Worm (Caenorhabditis elegans) whole organism, L3 larva: ENCODE data around the gene phy-4.

ENCODE experiments used
- R02D3.7 ChIP-seq: fragments of 150-350 bp; optimal IDR thresholded peaks from 2 replicates; lab custom pipeline; 2014; ENCODE audit warnings: missing biosample characterization, missing genetic modification characterization
- elt-1 ChIP-seq: fragments of 150-350 bp; optimal IDR thresholded peaks from 2 replicates; lab custom pipeline; 2014; ENCODE audit warnings: missing biosample characterization, missing genetic modification characterization
- elt-3 ChIP-seq, 3 experiments: fragments of 150-350 bp in 1 of 3; sonication (generic microtip) in 2 of 3; optimal IDR thresholded peaks; 2 replicates in 2 of 3; 4 replicates in 1 of 3; lab custom pipeline; 2014 to 2017; ENCODE audit warnings: missing biosample characterization in 3 of 3, missing genetic modification characterization in 3 of 3
- fos-1 ChIP-seq: fragments of 150-350 bp; optimal IDR thresholded peaks from 2 replicates; lab custom pipeline; 2014; ENCODE audit warnings: missing biosample characterization, missing genetic modification characterization
- jun-1 ChIP-seq: fragments of 150-350 bp; optimal IDR thresholded peaks from 2 replicates; lab custom pipeline; 2014; ENCODE audit warnings: missing biosample characterization, missing genetic modification reagents, missing genetic modification characterization
- lin-39 ChIP-seq: fragments of 150-350 bp; optimal IDR thresholded peaks from 2 replicates; lab custom pipeline; 2018; ENCODE audit warnings: missing biosample characterization, missing genetic modification reagents, missing genetic modification characterization
- mml-1 ChIP-seq: fragments of 150-350 bp; sonication (generic microtip); optimal IDR thresholded peaks from 3 replicates; lab custom pipeline; 2014; ENCODE audit warnings: missing biosample characterization, missing genetic modification characterization
- nhr-43 ChIP-seq: sonication (generic microtip); optimal IDR thresholded peaks from 2 replicates; lab custom pipeline; 2016; ENCODE audit warnings: mild to moderate bottlenecking, missing genetic modification characterization, missing compliant biosample characterization; ENCODE audit not compliant: poor library complexity, severe bottlenecking
- nhr-76 ChIP-seq: fragments of 150-350 bp; sonication (generic microtip); optimal IDR thresholded peaks from 5 replicates; lab custom pipeline; 2014; ENCODE audit warnings: missing biosample characterization, missing genetic modification characterization
- pha-4 ChIP-seq: fragments of 150-350 bp; optimal IDR thresholded peaks from 2 replicates; lab custom pipeline; 2014; ENCODE audit warnings: missing biosample characterization, missing genetic modification reagents, missing genetic modification characterization
- pqm-1 ChIP-seq: fragments of 150-350 bp; optimal IDR thresholded peaks from 2 replicates; lab custom pipeline; 2017; ENCODE audit warnings: missing biosample characterization, missing genetic modification characterization, inconsistent platforms
- unc-39 ChIP-seq: sonication (generic microtip); optimal IDR thresholded peaks from 4 replicates; lab custom pipeline; 2017; ENCODE audit warnings: missing biosample characterization, missing genetic modification characterization
- ztf-11 ChIP-seq: fragments of 150-350 bp; optimal IDR thresholded peaks from 2 replicates; lab custom pipeline; 2014; ENCODE audit warnings: missing biosample characterization, missing genetic modification characterization

ce11 chrV:19526197-19526596 lies 12.7 kb upstream of the phy-4 start:
- no peak for TF ChIP-seq unc-39
- no peak for TF ChIP-seq mml-1 (tag; lab: Kevin White, UChicago)
- no peak for TF ChIP-seq pqm-1
- TF ChIP-seq nhr-76 (tag; lab: Kevin White, UChicago), result no peak
- TF ChIP-seq elt-3 (tag; optimal IDR thresholded peaks at IDR 0.05; lab: Kevin White, UChicago), result no peak
- no peak for TF ChIP-seq R02D3.7 (tag; lab: Kevin White, UChicago)
- no peak for TF ChIP-seq nhr-43 (tag; lab: Kevin White, UChicago)
- TF ChIP-seq fos-1 (tag; lab: Kevin White, UChicago), result no peak
- no peak for TF ChIP-seq jun-1 (tag; lab: Kevin White, UChicago)
- TF ChIP-seq ztf-11, result no peak
- TF ChIP-seq lin-39 (tag; lab: Kevin White, UChicago), result no peak
- TF ChIP-seq pha-4 (tag; lab: Kevin White, UChicago), result no peak
- no peak for TF ChIP-seq elt-1 (tag; lab: Kevin White, UChicago)
